Fruit fly (Drosophila melanogaster) S2 (cell line): ENCODE measurements around the gene CG31875.

Experiments used
- CG8478 ChIP-seq: fragments of >200 bp; optimal IDR thresholded peaks from 2 replicates; lab custom pipeline; 2018
- CTCF ChIP-seq, 2 experiments: fragments of >200 bp; optimal IDR thresholded peaks; 2 replicates each; lab custom pipeline; 2018

dm6 chr2L:9994382-9994781 is 8.2 kb downstream of the CG31875 start:
- no peak for TF ChIP-seq CTCF (optimal IDR thresholded peaks at IDR 0.05; lab: Kevin White, UChicago)
- TF ChIP-seq CG8478 (lab: Kevin White, UChicago), result no peak
